Fruit fly (Drosophila melanogaster): ENCODE measurements around the gene Frq2.
A peak's percentile ranks its signal among the peaks of the same experiment; 100 is the strongest.

Frq2 gene

DNA sequence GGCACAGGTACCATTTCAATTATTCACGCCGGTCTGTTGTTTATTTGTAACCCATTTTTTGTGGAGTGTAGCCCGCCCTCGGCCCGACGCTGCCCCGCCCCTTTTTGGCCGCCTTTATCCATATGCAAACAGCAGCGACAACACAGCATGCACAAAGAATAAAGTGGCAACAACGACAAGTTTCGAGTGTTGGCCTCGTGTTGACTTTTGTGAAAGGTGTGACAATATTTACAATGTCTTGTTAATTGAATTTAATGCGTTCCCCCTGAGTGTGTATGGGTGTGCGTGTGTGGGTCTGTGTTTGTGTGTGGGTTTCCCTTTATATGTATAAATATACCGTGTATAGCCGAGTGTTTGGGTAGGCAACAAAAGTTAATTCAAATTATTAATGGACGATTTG lies 60.5 kb downstream of the Frq2 start:
- TF ChIP-seq CG16779 (tag; optimal IDR thresholded peaks at IDR 0.05) (no peak), fkh (GFP tag; optimal IDR thresholded peaks at IDR 0.05) (peak; percentile 33)

DNA sequence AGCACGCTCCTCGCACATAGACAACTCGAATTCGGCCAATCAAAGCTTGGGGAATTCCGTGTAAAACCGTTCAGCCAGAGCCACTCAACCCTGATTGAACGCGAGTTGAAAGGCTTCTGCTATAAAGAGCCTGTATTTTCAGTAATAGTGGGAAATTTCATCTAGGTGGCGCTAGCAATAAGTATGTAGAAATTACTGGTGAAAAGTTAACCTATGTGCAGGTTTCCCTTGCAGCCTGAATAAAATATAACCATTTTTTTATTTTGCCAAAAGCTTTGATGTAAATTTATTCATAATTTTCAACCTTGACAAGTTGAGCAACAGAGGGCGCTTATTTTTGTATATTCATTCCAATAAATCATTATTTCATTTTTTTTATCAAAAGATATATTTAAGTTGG lies 61.0 kb downstream of the Frq2 start:
- TF ChIP-seq Ets96B (tag; optimal IDR thresholded peaks at IDR 0.05): no peak
- no peak for TF ChIP-seq Lpt (GFP tag; optimal IDR thresholded peaks at IDR 0.05)
- no peak for TF ChIP-seq Met (GFP tag; optimal IDR thresholded peaks at IDR 0.05)
- TF ChIP-seq fd85E (GFP tag; optimal IDR thresholded peaks at IDR 0.05): no peak
- TF ChIP-seq CG6854 (GFP tag; optimal IDR thresholded peaks at IDR 0.05): no peak
- TF ChIP-seq Smox (GFP tag; optimal IDR thresholded peaks at IDR 0.05): no peak
- no peak for TF ChIP-seq salr (GFP tag; optimal IDR thresholded peaks at IDR 0.05)
- TF ChIP-seq lz (GFP tag; optimal IDR thresholded peaks at IDR 0.05): no peak
- TF ChIP-seq CG6792 (GFP tag; optimal IDR thresholded peaks at IDR 0.05): no peak
- TF ChIP-seq topi (GFP tag; optimal IDR thresholded peaks at IDR 0.05): no peak
- no peak for TF ChIP-seq CG16779 (tag; optimal IDR thresholded peaks at IDR 0.05)
- TF ChIP-seq Hr38 (GFP tag; optimal IDR thresholded peaks at IDR 0.05): no peak
- no peak for TF ChIP-seq Sox102F (GFP tag; optimal IDR thresholded peaks at IDR 0.05)
- TF ChIP-seq CG4318 (GFP tag; optimal IDR thresholded peaks at IDR 0.05): no peak
- TF ChIP-seq CG1621 (tag; optimal IDR thresholded peaks at IDR 0.05): no peak
- TF ChIP-seq OdsH (GFP tag; optimal IDR thresholded peaks at IDR 0.05): no peak
- no peak for TF ChIP-seq eg (GFP tag; IDR thresholded peaks at IDR 0.05)
- no peak for TF ChIP-seq CG15336 (GFP tag; IDR thresholded peaks at IDR 0.05)
- no peak for TF ChIP-seq ss (GFP tag; optimal IDR thresholded peaks at IDR 0.05)
- TF ChIP-seq Hr4 (GFP tag; optimal IDR thresholded peaks at IDR 0.05): no peak

DNA sequence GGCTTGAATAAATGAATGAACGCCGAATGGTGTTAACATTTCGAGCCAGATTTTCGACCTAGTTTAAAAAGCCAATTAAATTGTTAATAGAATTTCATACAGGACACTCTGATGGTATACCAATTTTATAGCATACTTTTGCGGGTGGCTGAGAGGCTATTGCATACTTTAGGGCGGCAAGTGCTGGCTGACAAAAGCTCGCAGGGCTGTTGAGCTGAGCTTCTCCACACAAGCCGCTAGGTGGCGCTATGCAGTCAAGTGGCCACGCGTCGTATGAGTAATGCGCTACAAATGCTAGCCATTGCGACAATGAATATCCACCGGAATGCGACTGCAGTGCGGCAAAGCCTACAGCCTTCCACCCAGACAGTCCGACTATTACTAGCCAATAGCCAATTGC lies 61.9 kb downstream of the Frq2 start:
- no peak for TF ChIP-seq CG10631 (GFP tag; optimal IDR thresholded peaks at IDR 0.05)
- no peak for TF ChIP-seq CG8119 (GFP tag; IDR thresholded peaks at IDR 0.05)
- TF ChIP-seq CG3919 (GFP tag; optimal IDR thresholded peaks at IDR 0.05): peak; percentile 49
- TF ChIP-seq cyc (GFP tag; optimal IDR thresholded peaks at IDR 0.05): peak; percentile 38
- TF ChIP-seq Ets21C (GFP tag; optimal IDR thresholded peaks at IDR 0.05): no peak
- peak; percentile 16 for TF ChIP-seq topi (GFP tag; optimal IDR thresholded peaks at IDR 0.05)
- no peak for TF ChIP-seq CG11762 (GFP tag; optimal IDR thresholded peaks at IDR 0.05; ENCODE audit: insufficient read depth)
- peak in 1 of 2 experiments; percentile 17 for TF ChIP-seq salr (GFP tag; optimal IDR thresholded peaks at IDR 0.05)
- TF ChIP-seq lz (GFP tag; optimal IDR thresholded peaks at IDR 0.05): peak; percentile 22
- TF ChIP-seq Hr39 (GFP tag; optimal IDR thresholded peaks at IDR 0.05): peak; percentile 16
- TF ChIP-seq Eip93F (GFP tag; optimal IDR thresholded peaks at IDR 0.05): no peak
- TF ChIP-seq achi (GFP tag; optimal IDR thresholded peaks at IDR 0.05): no peak
- peak; percentile 23 for TF ChIP-seq CG32006 (GFP tag; optimal IDR thresholded peaks at IDR 0.05)
- peak; percentile 21 for TF ChIP-seq CG31627 (GFP tag; optimal IDR thresholded peaks at IDR 0.05)
- TF ChIP-seq OdsH (GFP tag; optimal IDR thresholded peaks at IDR 0.05): peak; percentile 27
- TF ChIP-seq dac (GFP tag; optimal IDR thresholded peaks at IDR 0.05): peak; percentile 4
- TF ChIP-seq Eip78C (GFP tag): peak; percentile 37
- TF ChIP-seq Eip75B (GFP tag; optimal IDR thresholded peaks at IDR 0.05): no peak
- TF ChIP-seq pdm3 (GFP tag; optimal IDR thresholded peaks at IDR 0.05): peak; percentile 32

DNA sequence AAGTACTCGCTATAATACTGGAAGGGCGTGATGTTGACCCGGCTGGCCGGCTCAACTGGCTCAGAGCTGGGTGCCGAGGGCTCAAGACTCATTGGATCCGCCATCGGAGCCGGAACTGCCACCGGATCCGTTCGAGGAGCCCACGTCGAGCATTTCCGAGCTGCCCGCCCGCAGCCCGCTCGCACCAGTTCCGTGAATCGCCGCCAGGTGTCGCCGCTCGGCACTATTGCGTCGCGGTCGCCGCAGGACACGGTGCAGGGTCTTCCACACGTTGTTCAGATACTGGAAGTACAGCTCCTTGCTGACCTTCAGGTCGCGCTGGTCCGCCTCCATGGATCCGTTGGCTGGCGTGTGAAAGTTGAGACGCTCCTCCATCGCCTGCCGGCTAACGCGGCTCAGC lies 63.9 kb downstream of the Frq2 start:
- no peak for TF ChIP-seq CG32006 (GFP tag; optimal IDR thresholded peaks at IDR 0.05)
- no peak for TF ChIP-seq Hr4 (GFP tag; optimal IDR thresholded peaks at IDR 0.05)
- TF ChIP-seq Eip93F (GFP tag; optimal IDR thresholded peaks at IDR 0.05): no peak
- TF ChIP-seq esn (GFP tag; optimal IDR thresholded peaks at IDR 0.05): no peak
- no peak for TF ChIP-seq salr (GFP tag; optimal IDR thresholded peaks at IDR 0.05)
- TF ChIP-seq eg (GFP tag; IDR thresholded peaks at IDR 0.05): no peak
- no peak for TF ChIP-seq Hr39 (GFP tag; optimal IDR thresholded peaks at IDR 0.05)
- TF ChIP-seq ss (GFP tag; optimal IDR thresholded peaks at IDR 0.05): no peak
